Fruit fly (Drosophila melanogaster): ENCODE data around the gene CG7829.
A peak's percentile ranks its signal among the peaks of the same experiment; 100 is the strongest.

The CG7829 gene

DNA sequence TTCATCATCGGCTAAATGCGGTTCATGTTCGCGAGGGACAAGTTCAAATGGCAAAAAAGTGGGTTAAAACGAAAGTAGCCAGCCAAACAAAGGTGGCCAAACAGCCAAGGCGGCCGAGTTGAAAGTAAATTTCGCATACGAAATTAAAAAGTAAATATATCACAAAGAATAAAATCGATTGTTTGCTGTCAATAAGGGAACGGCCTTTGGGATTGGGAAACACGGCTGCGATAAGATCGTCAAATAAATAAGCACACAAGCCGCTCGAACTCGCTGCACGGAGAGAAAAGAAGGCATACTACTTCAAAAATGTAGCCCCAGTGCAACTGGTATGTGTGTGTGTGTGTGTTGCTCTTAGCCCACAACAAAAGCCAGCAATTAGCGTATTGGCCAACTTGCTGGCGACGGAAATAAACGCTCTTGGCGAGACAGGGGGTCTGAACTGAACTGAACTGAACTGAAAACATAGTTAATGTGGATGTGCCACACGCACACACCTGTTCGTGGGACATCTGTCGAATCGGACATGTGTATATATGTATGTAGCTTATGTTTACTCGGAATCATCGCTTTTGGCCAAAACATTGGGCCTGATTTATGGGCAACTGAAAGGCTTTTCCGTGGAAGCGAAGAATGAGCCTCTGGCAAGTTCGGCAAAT lies 29.5 kb downstream of the CG7829 start:
- no peak for TF ChIP-seq CTCF (optimal IDR thresholded peaks at IDR 0.05)
- TF ChIP-seq CG8478 (optimal IDR thresholded peaks at IDR 0.05): no peak

- no peak for TF ChIP-seq CTCF (optimal IDR thresholded peaks at IDR 0.05)
- no peak for TF ChIP-seq CG8478 (optimal IDR thresholded peaks at IDR 0.05)
Observed at dm6 chr3R:29786016-29786996, 31.3 kb downstream of the CG7829 start.

- no peak for TF ChIP-seq CG8478 (optimal IDR thresholded peaks at IDR 0.05)
Observed at dm6 chr3R:29785242-29785641, 32.3 kb downstream of the CG7829 start.

DNA sequence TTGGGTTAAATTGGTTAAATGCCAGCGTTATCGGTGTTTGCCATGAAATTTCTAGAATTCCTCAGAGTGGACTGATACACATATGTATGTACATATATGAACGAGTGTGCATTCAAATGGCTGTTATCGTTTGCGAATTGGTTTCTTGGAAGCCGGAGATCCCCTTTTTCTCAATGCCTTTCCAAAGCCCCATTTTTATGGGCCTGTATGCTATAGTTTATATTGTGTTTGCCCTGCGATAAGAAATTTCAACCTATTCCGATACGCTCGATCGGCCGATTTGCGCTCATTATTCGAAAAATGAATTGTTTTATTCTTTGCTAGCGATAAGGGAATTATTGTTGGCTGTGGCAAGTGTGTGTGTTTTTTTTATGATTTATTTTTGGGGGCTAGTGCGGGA lies 34.4 kb downstream of the CG7829 start:
- TF ChIP-seq CG8478 (optimal IDR thresholded peaks at IDR 0.05) (no peak), CTCF (optimal IDR thresholded peaks at IDR 0.05) (no peak)

dm6 chr3R:29782367-29782766 lies 35.2 kb downstream of the CG7829 start:
- TF ChIP-seq CTCF (optimal IDR thresholded peaks at IDR 0.05): no peak
- no peak for TF ChIP-seq CG8478 (optimal IDR thresholded peaks at IDR 0.05)

DNA sequence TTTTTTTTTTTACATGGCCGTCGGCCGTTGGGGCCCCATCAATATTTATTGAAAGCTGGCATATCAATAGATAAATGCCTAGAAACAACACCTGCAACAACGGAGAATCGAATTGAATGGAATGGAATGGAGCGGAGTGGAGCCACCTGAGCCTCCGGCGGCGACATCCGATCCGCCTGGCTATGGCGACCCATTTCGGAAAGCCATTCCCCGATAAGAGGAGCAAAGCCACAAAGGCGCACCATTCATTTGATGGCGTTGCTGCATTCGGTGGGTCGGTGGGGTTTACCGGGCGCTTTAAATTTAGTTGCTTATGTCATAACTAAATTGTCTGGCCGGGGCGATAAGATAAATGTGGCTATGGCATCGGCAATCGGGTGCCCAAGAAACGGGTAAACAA lies 35.7 kb downstream of the CG7829 start:
- TF ChIP-seq CG8478 (optimal IDR thresholded peaks at IDR 0.05) (no peak), CTCF (optimal IDR thresholded peaks at IDR 0.05) (no peak)

DNA sequence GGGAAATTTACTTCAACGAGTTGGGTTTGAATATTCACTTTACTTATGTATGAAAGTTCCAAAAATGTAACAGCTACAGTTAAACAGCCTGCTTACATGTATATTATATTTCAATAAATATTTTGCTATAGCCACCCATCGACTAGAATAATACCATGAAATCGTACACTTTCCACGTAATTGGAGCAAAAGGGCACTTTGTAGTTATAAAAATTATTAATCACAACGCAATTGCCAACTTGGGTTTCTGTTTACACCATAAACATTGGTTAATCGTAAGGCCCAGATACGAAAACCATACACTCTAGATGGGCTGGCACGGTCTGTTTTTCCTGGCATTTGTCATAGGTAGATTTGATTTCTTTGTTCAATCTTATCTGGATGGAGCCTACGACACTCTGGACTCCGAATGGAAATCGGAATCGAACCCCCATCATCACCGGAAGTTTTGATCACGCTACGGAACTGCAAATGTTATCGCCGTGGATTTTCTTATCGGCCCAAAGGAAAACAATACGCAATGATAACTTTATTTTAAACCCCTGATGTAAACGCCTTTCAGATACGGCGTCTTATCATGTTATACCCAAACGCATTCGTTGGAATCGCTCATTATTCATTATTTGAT lies 37.0 kb downstream of the CG7829 start, which contains the start of gene fig:
Gene fig, minus strand, starts transcription at position 51 of the 628 bp plus-strand sequence.
- TF ChIP-seq CG8478 (optimal IDR thresholded peaks at IDR 0.05) (no peak), CTCF (optimal IDR thresholded peaks at IDR 0.05) (no peak)

dm6 chr3R:29778985-29779298 lies 38.6 kb downstream of the CG7829 start:
- TF ChIP-seq CTCF (optimal IDR thresholded peaks at IDR 0.05): no peak
- no peak for TF ChIP-seq CG8478 (optimal IDR thresholded peaks at IDR 0.05)

- TF ChIP-seq CTCF (optimal IDR thresholded peaks at IDR 0.05) (no peak), CG8478 (optimal IDR thresholded peaks at IDR 0.05) (no peak)
Observed at dm6 chr3R:29778139-29778984, 39.2 kb downstream of the CG7829 start.

- TF ChIP-seq CTCF (optimal IDR thresholded peaks at IDR 0.05) (no peak), CG8478 (optimal IDR thresholded peaks at IDR 0.05) (peak; percentile 64)
Observed at dm6 chr3R:29777213-29777612, 40.4 kb downstream of the CG7829 start.

DNA sequence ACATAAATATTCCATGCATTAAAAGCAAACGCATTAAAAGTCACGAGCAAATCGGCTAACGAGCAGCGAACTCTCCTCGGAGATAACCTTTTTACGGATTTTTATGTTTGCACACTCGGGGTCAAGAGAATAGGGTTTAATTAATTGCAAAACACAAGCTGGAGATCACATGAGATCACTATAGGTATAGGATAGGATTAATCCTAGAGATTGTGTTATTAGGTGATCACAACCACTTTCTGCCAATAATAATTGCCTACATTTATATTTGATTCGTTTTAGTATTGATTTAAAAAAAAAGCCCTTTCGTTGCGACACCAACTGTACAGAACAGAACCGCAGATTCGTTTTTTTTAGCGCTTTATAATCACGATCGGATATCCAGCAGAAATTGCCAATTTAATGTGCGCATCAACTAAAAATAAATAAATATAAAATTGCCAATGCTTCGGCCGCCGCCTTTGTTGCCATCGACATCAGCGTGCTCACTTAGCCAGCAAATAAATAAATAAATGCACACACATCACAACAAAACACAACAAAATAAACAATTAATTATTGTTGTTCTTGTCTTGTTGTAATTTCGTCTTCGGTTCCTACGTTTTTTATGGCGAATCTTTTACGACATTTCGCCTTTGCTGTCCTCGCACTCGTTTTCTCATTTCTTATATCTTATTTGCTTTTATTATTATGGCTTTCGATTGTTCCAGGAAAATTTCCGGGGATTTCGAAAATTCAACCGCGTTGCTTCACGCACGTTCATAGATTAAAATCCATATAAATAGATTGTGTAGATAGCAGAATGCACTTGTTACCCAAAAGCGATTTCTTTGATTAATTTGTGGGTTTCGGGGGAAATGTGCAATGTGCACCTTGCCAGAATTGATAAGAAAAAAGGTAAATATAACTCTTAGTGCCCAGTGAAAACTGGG lies 41.5 kb downstream of the CG7829 start:
- TF ChIP-seq CG8478 (optimal IDR thresholded peaks at IDR 0.05) (peak; percentile 35), CTCF (optimal IDR thresholded peaks at IDR 0.05) (no peak)

DNA sequence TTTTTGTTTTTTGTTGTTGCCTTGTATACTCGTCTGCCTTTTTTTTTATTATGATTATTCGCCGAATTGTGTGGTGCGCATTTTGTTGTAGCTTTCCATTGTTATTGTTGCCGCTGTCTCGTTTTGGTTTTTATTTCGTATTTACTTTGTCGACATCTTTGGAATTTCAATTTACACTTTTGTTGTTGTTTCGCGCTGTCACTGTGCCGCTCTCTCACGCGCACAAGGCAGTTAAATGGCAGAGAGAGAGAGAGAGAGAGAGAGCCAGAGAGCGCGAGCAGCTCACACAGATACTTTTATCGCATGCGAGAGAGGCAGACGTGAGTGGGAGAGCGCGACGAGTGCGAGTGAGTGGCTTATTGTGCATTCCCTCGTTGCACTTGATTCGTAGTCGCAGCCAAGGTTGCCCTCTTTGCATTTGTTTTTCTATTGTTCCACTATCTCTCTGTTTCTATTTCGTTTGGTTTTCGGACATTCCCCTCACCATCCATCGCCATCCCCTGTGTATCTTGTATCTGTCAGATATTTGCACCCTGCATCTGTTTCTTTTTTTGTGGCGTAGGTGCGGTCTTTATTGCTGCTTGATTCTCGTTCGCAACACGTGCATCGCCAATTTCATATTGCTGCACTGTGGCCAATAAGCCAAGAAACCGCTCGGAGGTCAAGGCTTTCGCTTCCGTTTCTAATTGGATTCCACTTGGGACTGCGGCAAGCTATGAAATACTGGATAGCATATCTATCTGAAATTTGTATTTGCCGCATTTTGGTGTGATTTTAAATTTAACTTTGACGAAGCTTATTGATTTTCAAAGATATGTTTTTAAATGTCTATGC lies 43.0 kb downstream of the CG7829 start:
- TF ChIP-seq CG8478 (optimal IDR thresholded peaks at IDR 0.05) (peak; percentile 8), CTCF (optimal IDR thresholded peaks at IDR 0.05) (peak in 1 of 2 experiments; percentile 8)

- TF ChIP-seq CG8478 (optimal IDR thresholded peaks at IDR 0.05) (no peak), CTCF (optimal IDR thresholded peaks at IDR 0.05) (no peak)
Observed at dm6 chr3R:29773833-29774324, 43.7 kb downstream of the CG7829 start.

All from S2 (cell line).